Worm (Caenorhabditis elegans) whole organism, midembryonic: ENCODE data around the gene ZC262.2.
"Not testable (repeated sequence)": the region's sequence is repeated elsewhere in the genome, so short reads cannot be mapped to it uniquely, and the experiment has no call there.

Experiments
- cog-1 ChIP-seq: sonication (generic microtip); optimal IDR thresholded peaks from 2 replicates; lab custom pipeline; 2016; ENCODE audit warnings: missing genetic modification characterization, missing compliant biosample characterization
- tab-1 ChIP-seq: fragments of 200-800 bp; sonication (Bioruptor generic); IDR thresholded peaks from 2 replicates; pipeline ENCODE4 v1.3.6; 2022; ENCODE audit warnings: missing genetic modification characterization, missing compliant biosample characterization
- ztf-29 ChIP-seq: fragments of 200-800 bp; sonication (Bioruptor generic); IDR thresholded peaks from 2 replicates; pipeline ENCODE4 v1.3.6; 2022; ENCODE audit warnings: missing genetic modification reagents, missing genetic modification characterization, missing compliant biosample characterization

DNA sequence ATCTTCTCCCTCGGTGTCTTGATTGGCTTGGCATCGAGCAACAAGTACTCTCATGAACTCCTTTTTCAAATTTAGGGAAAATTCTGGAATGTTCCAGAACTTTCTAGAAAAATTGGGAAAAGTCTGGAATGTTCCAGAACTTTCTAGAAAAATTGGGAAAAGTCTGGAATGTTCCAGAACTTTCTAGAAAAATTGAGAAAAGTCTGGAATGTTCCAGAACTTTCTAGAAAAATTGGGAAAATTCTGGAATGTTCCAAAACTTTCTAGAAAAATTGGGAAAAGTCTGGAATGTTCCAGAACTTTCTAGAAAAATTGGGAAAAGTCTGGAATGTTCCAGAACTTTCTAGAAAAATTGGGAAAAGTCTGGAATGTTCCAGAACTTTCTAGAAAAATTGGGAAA lies 12.4 kb downstream of the ZC262.2 start, which contains the start of gene ZC262.7:
- not testable (repeated sequence) for TF ChIP-seq tab-1; cog-1 (tag; lab: Kevin White, UChicago); ztf-29 (GFP tag; lab: Robert Waterston, UW)
